Worm (Caenorhabditis elegans): Measurements from ENCODE around the gene K06A4.7.

ce11 chrV:9500826-9501451, 9.6 kb upstream of the K06A4.7 start, which contains the start of gene swt-5:
- TF ChIP-seq lin-39 (tag; optimal IDR thresholded peaks at IDR 0.05) (no peak), dmd-8 (GFP tag; IDR thresholded peaks at IDR 0.05) (no peak), R02D3.7 (tag; optimal IDR thresholded peaks at IDR 0.05) (no peak), pha-4 (GFP tag; IDR thresholded peaks at IDR 0.05) (no peak), pha-4 (tag; optimal IDR thresholded peaks at IDR 0.05) (no peak), egl-27 (tag; optimal IDR thresholded peaks at IDR 0.05) (no peak), nhr-111 (GFP tag; optimal IDR thresholded peaks at IDR 0.05) (no peak), ztf-11 (tag; optimal IDR thresholded peaks at IDR 0.05) (no peak), ceh-28 (tag; optimal IDR thresholded peaks at IDR 0.05) (no peak), nhr-11 (tag; optimal IDR thresholded peaks at IDR 0.05) (no peak), unc-62 (GFP tag; optimal IDR thresholded peaks at IDR 0.05 in 1 of 2) (no peak), unc-62 (tag; optimal IDR thresholded peaks at IDR 0.05) (no peak)

Measured in whole organism, L4 larva.